Worm (Caenorhabditis elegans): ENCODE measurements around the gene spcs-2.
A peak's percentile ranks its signal among the peaks of the same experiment; 100 is the strongest.
"Not testable (repeated sequence)": the region's sequence is repeated elsewhere in the genome, so short reads cannot be mapped to it uniquely, and the experiment has no call there.

The spcs-2 gene

DNA sequence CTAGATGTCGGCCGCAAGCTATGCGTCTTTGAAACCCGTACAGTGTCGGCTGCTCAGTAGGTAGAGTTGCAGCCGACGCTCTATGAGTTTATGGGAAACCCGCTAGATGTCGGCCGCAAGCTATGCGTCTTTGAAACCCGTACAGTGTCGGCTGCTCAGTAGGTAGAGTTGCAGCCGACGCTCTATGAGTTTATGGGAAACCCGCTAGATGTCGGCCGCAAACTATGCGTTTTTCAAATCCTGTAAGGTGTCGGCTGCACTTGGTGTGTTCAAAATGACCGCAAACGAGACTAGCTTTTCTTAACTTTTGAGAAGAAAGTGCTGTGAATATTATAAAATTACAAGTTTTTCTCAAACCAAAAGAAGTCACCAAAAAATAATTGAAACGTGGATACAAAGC is 26.7 kb upstream of the spcs-2 start:
- not testable (repeated sequence) for TF ChIP-seq snpc-4 (GFP tag; optimal IDR thresholded peaks at IDR 0.05)
- peak in 2 of 4 experiments; percentile 67 to 76 for TF ChIP-seq snpc-4 (tag; optimal IDR thresholded peaks at IDR 0.05)

DNA sequence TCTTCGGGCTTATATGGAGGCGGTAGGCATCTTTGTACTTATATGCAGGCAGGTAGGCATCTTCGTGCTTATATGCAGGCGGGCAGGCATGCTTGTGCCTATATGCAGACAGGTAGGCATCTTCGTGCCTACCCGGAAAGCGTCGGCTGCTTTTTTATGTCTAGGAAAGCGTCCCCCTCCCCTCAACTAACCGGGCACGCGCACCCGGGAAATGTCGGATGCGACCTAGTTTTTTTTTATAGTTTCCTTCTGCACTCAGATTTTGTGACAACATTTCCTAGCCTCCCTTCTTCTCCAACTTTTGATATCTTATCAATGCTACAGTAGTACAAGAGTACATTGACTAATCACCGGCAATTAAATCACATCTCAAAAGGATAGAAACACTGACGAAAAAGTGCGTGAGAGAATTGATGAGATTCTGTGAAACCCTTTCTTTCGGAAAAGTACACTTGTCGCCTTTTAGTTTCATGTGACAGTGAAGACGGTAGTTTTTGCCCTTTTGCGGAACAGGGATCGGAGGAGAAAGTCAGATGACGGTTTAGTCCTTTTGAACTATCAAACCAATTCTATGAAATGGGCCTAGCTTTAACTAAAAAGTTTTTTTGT is 25.7 kb upstream of the spcs-2 start:
- TF ChIP-seq cebp-2 (GFP tag; IDR thresholded peaks at IDR 0.05) (0 out of 2 replicates have a peak, but pooled peaks have one; percentile 1), egl-44 (GFP tag; IDR thresholded peaks at IDR 0.05) (no peak), ceh-58 (GFP tag; IDR thresholded peaks at IDR 0.05) (no peak), ztf-25 (GFP tag; IDR thresholded peaks at IDR 0.05) (0 out of 2 replicates have a peak, but pooled peaks have one; percentile 22), snpc-4 (GFP tag; optimal IDR thresholded peaks at IDR 0.05) (no peak), snpc-4 (tag; optimal IDR thresholded peaks at IDR 0.05) (peak in 3 of 4 experiments; percentile 9 to 61 (median 42)), Y67H2A.10 (GFP tag; conservative IDR thresholded peaks at IDR 0.05) (no peak), somi-1 (GFP tag; optimal IDR thresholded peaks at IDR 0.05) (peak; percentile 52), lsl-1 (GFP tag; optimal IDR thresholded peaks at IDR 0.05) (no peak)

- TF ChIP-seq cebp-1 (GFP tag; IDR thresholded peaks at IDR 0.05), result no peak
- TF ChIP-seq cebp-1 (tag; optimal IDR thresholded peaks at IDR 0.05), result peak; percentile 40
- TF ChIP-seq tlf-1 (GFP tag; optimal IDR thresholded peaks at IDR 0.05), result no peak
- 0 out of 2 replicates have a peak, but pooled peaks have one; percentile 24 for TF ChIP-seq nfyb-1 (GFP tag; IDR thresholded peaks at IDR 0.05)
- no peak for TF ChIP-seq Y53F4B.3 (GFP tag; IDR thresholded peaks at IDR 0.05)
- TF ChIP-seq let-607 (tag; optimal IDR thresholded peaks at IDR 0.05), result peak in 1 of 2 experiments; percentile 18
- peak; percentile 69 for TF ChIP-seq nhr-80 (tag; optimal IDR thresholded peaks at IDR 0.05)
Observed at ce11 chrIII:12849691-12850090, 25.1 kb upstream of the spcs-2 start.

DNA sequence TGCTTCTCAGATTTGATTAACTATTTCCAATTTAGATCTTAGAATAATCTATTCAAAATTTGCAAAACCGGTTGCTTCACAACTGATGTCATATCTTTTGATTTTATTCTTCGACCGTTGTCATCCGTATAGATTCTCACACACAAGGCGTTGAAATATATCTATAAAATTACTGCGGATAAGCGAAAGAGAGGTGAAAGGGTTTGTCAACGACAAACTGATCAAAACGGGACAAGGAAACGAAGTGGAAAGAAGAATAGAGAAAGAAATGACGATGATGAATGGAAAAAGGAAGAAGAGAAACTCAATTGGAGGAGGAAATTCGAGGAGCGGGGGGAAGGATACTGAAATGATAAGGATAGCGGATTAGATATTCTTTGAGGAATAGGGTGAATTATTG is 23.8 kb upstream of the spcs-2 start:
- no peak for TF ChIP-seq hlh-12 (tag; optimal IDR thresholded peaks at IDR 0.05)
- no peak for TF ChIP-seq bed-2 (GFP tag; IDR thresholded peaks at IDR 0.05)
- no peak for TF ChIP-seq F22D6.2 (tag; optimal IDR thresholded peaks at IDR 0.05)
- no peak for TF ChIP-seq dox-1 (GFP tag; IDR thresholded peaks at IDR 0.05)
- TF ChIP-seq aptf-3 (GFP tag; IDR thresholded peaks at IDR 0.05), result no peak
- TF ChIP-seq madf-3 (GFP tag; IDR thresholded peaks at IDR 0.05), result no peak
- TF ChIP-seq let-607 (tag; optimal IDR thresholded peaks at IDR 0.05), result no peak
- TF ChIP-seq lsl-1 (GFP tag; optimal IDR thresholded peaks at IDR 0.05), result no peak
- TF ChIP-seq egrh-3 (GFP tag; IDR thresholded peaks at IDR 0.05), result no peak

ce11 chrIII:12855394-12855793 is 19.4 kb upstream of the spcs-2 start, which contains the start of gene Y37D8A.5:
Gene Y37D8A.5, minus strand, starts transcription at chrIII:12855494.
- no peak for TF ChIP-seq K12H6.12 (tag; optimal IDR thresholded peaks at IDR 0.05)
- no peak for TF ChIP-seq hlh-26 (GFP tag; conservative IDR thresholded peaks at IDR 0.05)
- TF ChIP-seq rcor-1 (GFP tag; IDR thresholded peaks at IDR 0.05), result no peak
- TF ChIP-seq Y67H2A.10 (GFP tag; conservative IDR thresholded peaks at IDR 0.05), result no peak
- no peak for TF ChIP-seq ztf-18 (tag; optimal IDR thresholded peaks at IDR 0.05)
- TF ChIP-seq nfya-1 (tag; optimal IDR thresholded peaks at IDR 0.05; ENCODE audit: borderline replicate concordance, insufficient read depth), result no peak
- no peak for TF ChIP-seq somi-1 (GFP tag; optimal IDR thresholded peaks at IDR 0.05)
- TF ChIP-seq F23B12.7 (tag; optimal IDR thresholded peaks at IDR 0.05; ENCODE audit: insufficient read depth), result no peak
- TF ChIP-seq sea-2 (GFP tag; IDR thresholded peaks at IDR 0.05), result no peak
- TF ChIP-seq F33H1.4 (GFP tag; IDR thresholded peaks at IDR 0.05), result no peak
- TF ChIP-seq him-1 (tag; optimal IDR thresholded peaks at IDR 0.05), result no peak
- no peak for TF ChIP-seq ztf-26 (tag; optimal IDR thresholded peaks at IDR 0.05)
